Fruit fly (Drosophila melanogaster) whole organism, embryonic: ENCODE data around the gene CG14721.

Source experiments
- Aef1 ChIP-seq: fragments of 200-800 bp; sonication (Bioruptor generic); IDR thresholded peaks from 3 replicates; pipeline ENCODE4 v1.3.6; 2022; ENCODE audit warnings: missing biosample characterization, missing genetic modification characterization
- Awh ChIP-seq: fragments of 200-800 bp; sonication (Bioruptor generic); IDR thresholded peaks from 2 replicates; pipeline ENCODE4, ENCODE4 v1.3.6; 2022; ENCODE audit warnings: missing biosample characterization, missing genetic modification characterization
- Bgb ChIP-seq: fragments of 200-800 bp; sonication (Bioruptor generic); IDR thresholded peaks from 2 replicates; pipeline ENCODE4 v1.3.6; 2022; ENCODE audit warnings: missing biosample characterization, missing genetic modification characterization; ENCODE audit not compliant: partially characterized antibody
- CG10274 ChIP-seq: fragments of 200-800 bp; sonication (Bioruptor generic); optimal IDR thresholded peaks from 3 replicates; lab custom pipeline; 2017; ENCODE audit warnings: missing biosample characterization, mild to moderate bottlenecking, missing genetic modification characterization
- CG10321 ChIP-seq: fragments of 200-800 bp; sonication (Bioruptor generic); IDR thresholded peaks from 2 replicates; pipeline ENCODE4 v1.3.6; 2022; ENCODE audit warnings: missing biosample characterization, missing genetic modification characterization
- CG10654 ChIP-seq: fragments of 200-800 bp; sonication (Bioruptor generic); optimal IDR thresholded peaks from 2 replicates; lab custom pipeline; 2016; ENCODE audit warnings: missing biosample characterization, missing genetic modification characterization
- CG10979 ChIP-seq: fragments of 200-800 bp; sonication (Bioruptor generic); optimal IDR thresholded peaks from 2 replicates; lab custom pipeline; 2018; ENCODE audit warnings: missing biosample characterization, mild to moderate bottlenecking, missing genetic modification characterization, moderate library complexity
- CG11247 ChIP-seq: fragments of 200-800 bp; sonication (Bioruptor generic); IDR thresholded peaks from 2 replicates; pipeline ENCODE4 v1.3.6; 2022; ENCODE audit warnings: missing biosample characterization, missing genetic modification characterization
- CG11696 ChIP-seq: fragments of 200-800 bp; sonication (Bioruptor generic); IDR thresholded peaks from 2 replicates; pipeline ENCODE4 v1.3.6; 2022; ENCODE audit warnings: missing biosample characterization, missing genetic modification characterization
- CG1233 ChIP-seq: fragments of 200-800 bp; sonication (Bioruptor generic); optimal IDR thresholded peaks from 4 replicates; lab custom pipeline; 2018; ENCODE audit warnings: missing biosample characterization, mild to moderate bottlenecking, missing genetic modification characterization
- CG14710 ChIP-seq: fragments of 200-800 bp; sonication (Bioruptor generic); optimal IDR thresholded peaks from 3 replicates; lab custom pipeline; 2019; ENCODE audit warnings: missing biosample characterization, mild to moderate bottlenecking, missing genetic modification characterization, moderate library complexity
- CG15073 ChIP-seq: fragments of 200-800 bp; sonication (Bioruptor generic); optimal IDR thresholded peaks from 2 replicates; lab custom pipeline; 2016; ENCODE audit warnings: missing biosample characterization, missing genetic modification characterization
- CG17359 ChIP-seq: fragments of 200-800 bp; sonication (Bioruptor generic); optimal IDR thresholded peaks from 3 replicates; lab custom pipeline; 2018; ENCODE audit warnings: missing biosample characterization, mild to moderate bottlenecking, missing genetic modification characterization, moderate library complexity
- CG18262 ChIP-seq: fragments of 200-800 bp; optimal IDR thresholded peaks from 3 replicates; lab custom pipeline; 2019; ENCODE audit warnings: missing biosample characterization, mild to moderate bottlenecking, missing genetic modification characterization, moderate library complexity
- CG2199 ChIP-seq: fragments of 200-800 bp; sonication (Bioruptor generic); IDR thresholded peaks from 3 replicates; pipeline ENCODE4 v1.3.6; 2022; ENCODE audit warnings: missing biosample characterization, missing genetic modification characterization
- CG31365 ChIP-seq: fragments of 200-800 bp; sonication (Bioruptor generic); optimal IDR thresholded peaks from 2 replicates; lab custom pipeline; 2018; ENCODE audit warnings: missing biosample characterization, mild to moderate bottlenecking, missing genetic modification characterization
- CG3995 ChIP-seq: fragments of 200-800 bp; sonication (Bioruptor generic); optimal IDR thresholded peaks from 3 replicates; lab custom pipeline; 2016; ENCODE audit warnings: missing biosample characterization, missing genetic modification characterization
- CG6254 ChIP-seq: fragments of 200-800 bp; sonication (Bioruptor generic); optimal IDR thresholded peaks from 3 replicates; lab custom pipeline; 2017; ENCODE audit warnings: mild to moderate bottlenecking, missing biosample characterization, missing genetic modification reagents, missing genetic modification characterization
- CG6272 ChIP-seq: fragments of 200-800 bp; sonication (Bioruptor generic); IDR thresholded peaks from 2 replicates; pipeline ENCODE4 v1.3.6; 2022; ENCODE audit warnings: missing biosample characterization, missing genetic modification characterization
- CG6689 ChIP-seq: fragments of 200-800 bp; sonication (Bioruptor generic); IDR thresholded peaks from 2 replicates; pipeline ENCODE4 v1.3.6; 2022; ENCODE audit warnings: missing biosample characterization, missing genetic modification characterization
- CG6791 ChIP-seq: fragments of 200-800 bp; sonication (Bioruptor generic); IDR thresholded peaks from 3 replicates; pipeline ENCODE4 v1.3.6; 2022; ENCODE audit warnings: missing biosample characterization, missing genetic modification characterization; ENCODE audit not compliant: partially characterized antibody
- CG7987 ChIP-seq: fragments of 200-800 bp; sonication (Bioruptor generic); optimal IDR thresholded peaks from 2 replicates; lab custom pipeline; 2018; ENCODE audit warnings: missing biosample characterization, mild to moderate bottlenecking, missing genetic modification characterization, moderate library complexity
- CG8359 ChIP-seq: fragments of 200-800 bp; sonication (Bioruptor generic); optimal IDR thresholded peaks from 2 replicates; lab custom pipeline; 2017; ENCODE audit warnings: missing biosample characterization, mild to moderate bottlenecking, missing genetic modification characterization, borderline replicate concordance
- CG8388 ChIP-seq: fragments of 200-800 bp; sonication (Bioruptor generic); optimal IDR thresholded peaks from 2 replicates; lab custom pipeline; 2019; ENCODE audit warnings: missing biosample characterization, mild to moderate bottlenecking, missing genetic modification characterization, moderate library complexity
- CG9727 ChIP-seq: fragments of 200-800 bp; sonication (Bioruptor generic); optimal IDR thresholded peaks from 3 replicates; lab custom pipeline; 2017; ENCODE audit warnings: missing biosample characterization, mild to moderate bottlenecking, missing genetic modification characterization
- CG9817 ChIP-seq: fragments of 200-800 bp; sonication (Bioruptor generic); optimal IDR thresholded peaks from 2 replicates; lab custom pipeline; 2018; ENCODE audit warnings: missing biosample characterization, mild to moderate bottlenecking, missing genetic modification characterization, moderate library complexity
- Dad ChIP-seq: fragments of 200-800 bp; sonication (Bioruptor generic); optimal IDR thresholded peaks from 3 replicates; lab custom pipeline; 2016; ENCODE audit warnings: missing biosample characterization, missing genetic modification characterization
- Doc3 ChIP-seq: fragments of 200-800 bp; sonication (Bioruptor generic); IDR thresholded peaks from 3 replicates; pipeline ENCODE4 v1.3.6; 2022; ENCODE audit warnings: missing biosample characterization, missing genetic modification characterization; ENCODE audit not compliant: partially characterized antibody
- Dp ChIP-seq: fragments of 200-800 bp; sonication (Bioruptor generic); optimal IDR thresholded peaks from 2 replicates; lab custom pipeline; 2018; ENCODE audit warnings: missing biosample characterization, mild to moderate bottlenecking, missing genetic modification characterization, moderate library complexity
- Dref ChIP-seq: fragments of 200-800 bp; sonication (Bioruptor generic); IDR thresholded peaks from 2 replicates; pipeline ENCODE4 v1.3.6; 2022; ENCODE audit warnings: missing biosample characterization, missing genetic modification characterization
- HLH4C ChIP-seq: fragments of 200-800 bp; sonication (Bioruptor generic); IDR thresholded peaks from 3 replicates; pipeline ENCODE4 v1.3.6; 2022; ENCODE audit warnings: missing biosample characterization, missing genetic modification characterization; ENCODE audit not compliant: partially characterized antibody
- Hr39 ChIP-seq: fragments of >200 bp; optimal IDR thresholded peaks from 2 replicates; lab custom pipeline; 2017
- Lhr ChIP-seq: fragments of 200-800 bp; sonication (Bioruptor generic); optimal IDR thresholded peaks from 3 replicates; lab custom pipeline; 2017; ENCODE audit warnings: mild to moderate bottlenecking, missing biosample characterization, missing genetic modification reagents, missing genetic modification characterization
- Lpt ChIP-seq: fragments of >200 bp; optimal IDR thresholded peaks from 2 replicates; lab custom pipeline; 2018; ENCODE audit warnings: missing biosample characterization, missing genetic modification characterization
- MTF-1 ChIP-seq: fragments of 200-800 bp; sonication (Bioruptor generic); optimal IDR thresholded peaks from 2 replicates; lab custom pipeline; 2018; ENCODE audit warnings: missing biosample characterization, mild to moderate bottlenecking, missing genetic modification characterization, borderline replicate concordance
- Poxn ChIP-seq: fragments of 200-800 bp; sonication (Bioruptor generic); IDR thresholded peaks from 2 replicates; pipeline ENCODE4 v1.3.6; 2022; ENCODE audit warnings: missing biosample characterization, missing genetic modification characterization
- Rx ChIP-seq: fragments of 200-800 bp; sonication (Bioruptor generic); IDR thresholded peaks from 2 replicates; pipeline ENCODE4 v1.3.6; 2022; ENCODE audit warnings: missing biosample characterization, missing genetic modification characterization
- Six4 ChIP-seq: fragments of 200-800 bp; sonication (Bioruptor generic); optimal IDR thresholded peaks from 2 replicates; lab custom pipeline; 2016; ENCODE audit warnings: missing biosample characterization, missing genetic modification characterization
- al ChIP-seq: fragments of 200-800 bp; sonication (Bioruptor generic); IDR thresholded peaks from 2 replicates; pipeline ENCODE4 v1.3.6; 2022; ENCODE audit warnings: missing biosample characterization, missing genetic modification characterization
- cato ChIP-seq: fragments of 200-800 bp; sonication (Bioruptor generic); optimal IDR thresholded peaks from 2 replicates; lab custom pipeline; 2016; ENCODE audit warnings: missing biosample characterization, missing genetic modification characterization, borderline replicate concordance
- crc ChIP-seq: fragments of 200-800 bp; sonication (Bioruptor generic); optimal IDR thresholded peaks from 2 replicates; lab custom pipeline; 2016; ENCODE audit warnings: missing biosample characterization, missing genetic modification characterization
- dan ChIP-seq: fragments of 200-800 bp; sonication (Bioruptor generic); IDR thresholded peaks from 2 replicates; pipeline ENCODE4 v1.3.6; 2022; ENCODE audit warnings: missing biosample characterization, missing genetic modification characterization
- danr ChIP-seq: fragments of 200-800 bp; sonication (Bioruptor generic); IDR thresholded peaks from 2 replicates; pipeline ENCODE4 v1.3.6; 2022; ENCODE audit warnings: missing biosample characterization, missing genetic modification characterization
- disco-r ChIP-seq: fragments of 200-800 bp; sonication (Bioruptor generic); optimal IDR thresholded peaks from 2 replicates; lab custom pipeline; 2016; ENCODE audit warnings: missing biosample characterization, missing genetic modification characterization
- dmrt11E ChIP-seq: fragments of 200-800 bp; sonication (Bioruptor generic); optimal IDR thresholded peaks from 3 replicates; lab custom pipeline; 2018; ENCODE audit warnings: missing biosample characterization, mild to moderate bottlenecking, missing genetic modification characterization, moderate library complexity
- en ChIP-seq: fragments of 200-800 bp; sonication (Bioruptor generic); optimal IDR thresholded peaks from 2 replicates; lab custom pipeline; 2016; ENCODE audit warnings: missing biosample characterization, missing genetic modification characterization
- lilli ChIP-seq: fragments of 200-800 bp; sonication (Bioruptor generic); optimal IDR thresholded peaks from 3 replicates; lab custom pipeline; 2016; ENCODE audit warnings: missing biosample characterization, missing genetic modification characterization
- org-1 ChIP-seq: fragments of 200-800 bp; sonication (Bioruptor generic); optimal IDR thresholded peaks from 2 replicates; lab custom pipeline; 2017; ENCODE audit warnings: missing biosample characterization, missing genetic modification characterization
- pfk ChIP-seq: fragments of 200-800 bp; sonication (Bioruptor generic); optimal IDR thresholded peaks from 2 replicates; lab custom pipeline; 2018; ENCODE audit warnings: missing biosample characterization, mild to moderate bottlenecking, missing genetic modification characterization, moderate library complexity
- sqz ChIP-seq: fragments of 200-800 bp; sonication (Bioruptor generic); optimal IDR thresholded peaks from 3 replicates; lab custom pipeline; 2018; ENCODE audit warnings: missing biosample characterization, mild to moderate bottlenecking, missing genetic modification characterization
- vfl ChIP-seq: fragments of 200-800 bp; sonication (Bioruptor generic); optimal IDR thresholded peaks from 2 replicates; lab custom pipeline; 2016; ENCODE audit warnings: missing biosample characterization, missing genetic modification characterization

CG14721 gene

DNA sequence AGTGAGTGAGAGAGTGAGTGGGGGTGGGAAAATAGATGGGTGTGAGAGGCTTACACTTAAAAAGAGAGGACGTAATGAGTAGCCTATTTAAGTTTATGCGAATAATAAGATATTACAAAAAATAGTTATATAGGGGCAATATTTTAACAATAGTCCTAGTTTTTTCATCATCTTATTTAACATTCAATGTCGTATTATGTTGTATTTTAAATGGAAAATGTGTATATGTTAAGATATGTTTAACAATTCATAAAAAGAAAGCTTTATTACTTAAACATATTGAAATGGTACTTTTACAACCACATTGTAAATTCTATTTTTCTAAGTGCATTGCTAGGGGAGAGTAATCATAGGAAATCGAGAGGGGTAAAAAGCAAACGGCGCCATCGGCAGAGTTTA is 38.8 kb downstream of the CG14721 start (continued):
- TF ChIP-seq en (GFP tag; lab: Kevin White, UChicago) (no peak), CG8359 (GFP tag; lab: Kevin White, UChicago) (peak; percentile 32), Rx (GFP tag; lab: Robert Waterston, UW) (no peak), Awh (GFP tag; lab: Robert Waterston, UW) (0 out of 2 replicates have a peak, but pooled peaks have one; percentile 34), Doc3 (GFP tag; lab: Robert Waterston, UW) (no peak), cato (no peak), Lhr (GFP tag; lab: Kevin White, UChicago) (no peak), pfk (no peak), CG31365 (no peak), CG6254 (GFP tag; lab: Kevin White, UChicago) (peak; percentile 37), CG7987 (GFP tag; lab: Kevin White, UChicago) (no peak), dmrt11E (tag; lab: Kevin White, UChicago) (peak; percentile 88), CG15073 (GFP tag; lab: Kevin White, UChicago) (no peak), crc (GFP tag; lab: Kevin White, UChicago) (no peak), Dref (no peak), HLH4C (no peak), org-1 (GFP tag; lab: Kevin White, UChicago) (peak; percentile 52), CG18262 (tag; lab: Kevin White, UChicago) (peak; percentile 87), Six4 (peak; percentile 48), CG6791 (GFP tag; lab: Robert Waterston, UW) (no peak), dan (GFP tag; lab: Robert Waterston, UW) (no peak; the same call in 1 of the 2 replicates), CG9727 (GFP tag; lab: Kevin White, UChicago) (peak; percentile 86), Lpt (GFP tag; lab: Kevin White, UChicago) (no peak), CG6272 (no peak), Poxn (GFP tag; lab: Robert Waterston, UW) (no peak), MTF-1 (GFP tag; lab: Kevin White, UChicago) (no peak), Dad (GFP tag; lab: Kevin White, UChicago) (no peak), Aef1 (GFP tag; lab: Robert Waterston, UW) (peak; percentile 45; the same call in 1 of the 3 replicates), CG10274 (no peak), CG10321 (GFP tag; lab: Robert Waterston, UW) (no peak), CG8388 (GFP tag; lab: Kevin White, UChicago) (peak; percentile 74), sqz (GFP tag; lab: Kevin White, UChicago) (peak; percentile 60), CG2199 (GFP tag; lab: Robert Waterston, UW) (no peak), CG17359 (tag; lab: Kevin White, UChicago) (peak; percentile 79), CG11247 (no peak), CG1233 (GFP tag; lab: Kevin White, UChicago) (peak; percentile 72), lilli (GFP tag; lab: Kevin White, UChicago) (peak; percentile 44), vfl (GFP tag; lab: Kevin White, UChicago) (no peak), Bgb (GFP tag; lab: Robert Waterston, UW) (no peak), al (GFP tag; lab: Robert Waterston, UW) (no peak; the same call in 1 of the 2 replicates), CG6689 (GFP tag; lab: Robert Waterston, UW) (peak; percentile 46; the same call in 1 of the 2 replicates), Dp (GFP tag; lab: Kevin White, UChicago) (no peak), CG9817 (tag; lab: Kevin White, UChicago) (peak; percentile 63), CG10654 (GFP tag; lab: Kevin White, UChicago) (peak; percentile 33), Hr39 (no peak), danr (GFP tag; lab: Robert Waterston, UW) (no peak), CG10979 (tag; lab: Kevin White, UChicago) (peak; percentile 86), CG3995 (GFP tag; lab: Kevin White, UChicago) (no peak), disco-r (GFP tag; lab: Kevin White, UChicago) (peak; percentile 4), CG11696 (GFP tag; lab: Robert Waterston, UW) (no peak), CG14710 (tag; lab: Kevin White, UChicago) (peak; percentile 83)
